Worm (Caenorhabditis elegans) whole organism, young adult: ENCODE results near the gene far-8.

Experiments used
- C06A6.2 ChIP-seq: fragments of 200-800 bp; sonication (Bioruptor generic); conservative IDR thresholded peaks from 2 replicates; pipeline ENCODE4 v1.3.6; 2022; ENCODE audit warnings: missing genetic modification characterization, missing compliant biosample characterization
- F37B4.10 ChIP-seq: fragments of 200-800 bp; sonication (Bioruptor generic); IDR thresholded peaks from 2 replicates; pipeline ENCODE4 v1.3.6; 2022; ENCODE audit warnings: missing genetic modification characterization, missing compliant biosample characterization
- F52B5.7 ChIP-seq: sonication (generic microtip); optimal IDR thresholded peaks from 2 replicates; lab custom pipeline; 2016; ENCODE audit warnings: mild to moderate bottlenecking, missing genetic modification characterization, missing compliant biosample characterization
- ceh-91 ChIP-seq: fragments of 200-800 bp; sonication (Bioruptor generic); IDR thresholded peaks from 2 replicates; pipeline ENCODE4 v1.3.6; 2022; ENCODE audit warnings: missing genetic modification reagents, missing genetic modification characterization, missing compliant biosample characterization
- efl-1 ChIP-seq: fragments of 150-350 bp; optimal IDR thresholded peaks from 2 replicates; lab custom pipeline; 2014; ENCODE audit warnings: missing biosample characterization, missing genetic modification reagents, missing genetic modification characterization
- egl-18 ChIP-seq: fragments of 200-800 bp; sonication (Bioruptor generic); IDR thresholded peaks from 2 replicates; pipeline ENCODE4 v1.3.6; 2022; ENCODE audit warnings: missing genetic modification reagents, missing genetic modification characterization, missing compliant biosample characterization
- hmg-1.2 ChIP-seq: fragments of 200-800 bp; sonication (Bioruptor generic); IDR thresholded peaks from 2 replicates; pipeline ENCODE4 v1.3.6; 2022; ENCODE audit warnings: missing genetic modification reagents, missing genetic modification characterization, missing compliant biosample characterization
- lin-35 ChIP-seq, 3 experiments: fragments of 150-350 bp in 2 of 3; sonication (generic microtip) in 1 of 3; optimal IDR thresholded peaks; 2 replicates each; lab custom pipeline; 2014 to 2018; ENCODE audit warnings: missing biosample characterization in 3 of 3, missing genetic modification characterization in 3 of 3, missing genetic modification reagents in 3 of 3
- sdz-38 ChIP-seq: sonication (generic microtip); optimal IDR thresholded peaks from 2 replicates; lab custom pipeline; 2016; ENCODE audit warnings: missing genotype, missing genetic modification characterization, missing compliant biosample characterization
- tlf-1 ChIP-seq: fragments of 200-800 bp; sonication (Bioruptor generic); optimal IDR thresholded peaks from 2 replicates; lab custom pipeline; 2018; ENCODE audit warnings: mild to moderate bottlenecking, missing genetic modification characterization, missing compliant biosample characterization

- no peak for TF ChIP-seq F52B5.7 (tag; lab: Kevin White, UChicago)
- no peak for TF ChIP-seq egl-18
- no peak for TF ChIP-seq sdz-38
- TF ChIP-seq C06A6.2: no peak
- TF ChIP-seq lin-35 (GFP tag; optimal IDR thresholded peaks at IDR 0.05; lab: Kevin White, UChicago): no peak
- no peak for TF ChIP-seq F37B4.10 (GFP tag; lab: Robert Waterston, UW)
- no peak for TF ChIP-seq tlf-1 (GFP tag; lab: Kevin White, UChicago)
- TF ChIP-seq ceh-91: no peak
- no peak for TF ChIP-seq efl-1 (GFP tag; lab: Kevin White, UChicago)
- TF ChIP-seq hmg-1.2 (GFP tag; lab: Robert Waterston, UW): no peak; the same call in 1 of the 2 replicates
These were observed 23.4 kb upstream of the far-8 start for ce11 chrIII:819313-819712.
